Worm (Caenorhabditis elegans): ENCODE results near the gene gfm-1.

DNA sequence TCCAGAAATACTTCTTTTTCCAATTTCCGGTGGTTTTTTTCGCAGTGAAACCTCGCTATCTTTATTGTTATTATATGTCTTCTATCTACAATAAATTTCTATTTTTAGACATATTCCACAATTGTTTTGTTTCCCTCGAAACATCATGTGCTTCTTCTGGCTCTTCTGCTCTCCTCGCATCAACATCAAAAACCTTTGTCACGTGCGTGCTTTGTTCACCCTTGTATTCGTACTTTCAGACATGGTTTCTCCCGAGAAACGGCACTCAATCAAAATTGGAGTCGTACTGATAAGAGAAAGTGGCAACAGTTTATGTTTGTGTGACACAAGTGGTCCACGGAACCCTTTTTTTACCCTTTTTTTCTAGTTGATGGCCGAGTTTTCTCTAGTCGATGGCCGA lies 39.5 kb upstream of the gfm-1 start:
- TF ChIP-seq ama-1 (optimal IDR thresholded peaks at IDR 0.05) (no peak), flt-1 (GFP tag; IDR thresholded peaks at IDR 0.05) (no peak)
